Fruit fly (Drosophila melanogaster) whole organism, embryonic: ENCODE data around the gene Gorab.

Experiments used
- Antp ChIP-seq: fragments of 200-800 bp; sonication (Bioruptor generic); optimal IDR thresholded peaks from 3 replicates; lab custom pipeline; 2016; ENCODE audit warnings: missing biosample characterization, missing genetic modification characterization
- CG1024 ChIP-seq: fragments of 200-800 bp; sonication (Bioruptor generic); IDR thresholded peaks from 2 replicates; pipeline ENCODE4 v1.3.6; 2022; ENCODE audit warnings: missing biosample characterization, missing genetic modification characterization
- CG10462 ChIP-seq: fragments of 200-800 bp; sonication (Bioruptor generic); optimal IDR thresholded peaks from 2 replicates; lab custom pipeline; 2016; ENCODE audit warnings: missing biosample characterization, missing genetic modification characterization
- CG11093 ChIP-seq: fragments of 200-800 bp; sonication (Bioruptor generic); IDR thresholded peaks from 3 replicates; pipeline ENCODE4 v1.3.6; 2022; ENCODE audit warnings: missing biosample characterization, missing genetic modification characterization
- CG11247 ChIP-seq: fragments of 200-800 bp; sonication (Bioruptor generic); IDR thresholded peaks from 2 replicates; pipeline ENCODE4 v1.3.6; 2022; ENCODE audit warnings: missing biosample characterization, missing genetic modification characterization
- CG12769 ChIP-seq: fragments of 200-800 bp; sonication (Bioruptor generic); optimal IDR thresholded peaks from 2 replicates; lab custom pipeline; 2019; ENCODE audit warnings: missing biosample characterization, mild to moderate bottlenecking, missing genetic modification characterization, moderate library complexity
- CG13287 ChIP-seq: fragments of 200-800 bp; sonication (Bioruptor generic); IDR thresholded peaks from 2 replicates; pipeline ENCODE4 v1.3.6; 2022; ENCODE audit warnings: missing biosample characterization, missing genetic modification characterization; ENCODE audit not compliant: partially characterized antibody
- CG14441 ChIP-seq: fragments of 200-800 bp; sonication (Bioruptor generic); IDR thresholded peaks from 2 replicates; pipeline ENCODE4 v1.3.6; 2022; ENCODE audit warnings: missing biosample characterization, missing genetic modification characterization
- CG15696 ChIP-seq: fragments of 200-800 bp; sonication (Bioruptor generic); optimal IDR thresholded peaks from 2 replicates; lab custom pipeline; 2019; ENCODE audit warnings: missing biosample characterization, mild to moderate bottlenecking, missing genetic modification characterization, moderate library complexity
- CG17912 ChIP-seq: fragments of 200-800 bp; sonication (Bioruptor generic); optimal IDR thresholded peaks from 2 replicates; lab custom pipeline; 2018; ENCODE audit warnings: missing biosample characterization, mild to moderate bottlenecking, missing genetic modification characterization
- CG18619 ChIP-seq: fragments of 200-800 bp; sonication (Bioruptor generic); optimal IDR thresholded peaks from 3 replicates; lab custom pipeline; 2017; ENCODE audit warnings: missing biosample characterization, mild to moderate bottlenecking, missing genetic modification characterization
- CG3065 ChIP-seq: fragments of 200-800 bp; sonication (Bioruptor generic); optimal IDR thresholded peaks from 2 replicates; lab custom pipeline; 2016; ENCODE audit warnings: missing biosample characterization, missing genetic modification characterization
- CG4328 ChIP-seq: fragments of 200-800 bp; sonication (Bioruptor generic); optimal IDR thresholded peaks from 3 replicates; lab custom pipeline; 2017; ENCODE audit warnings: missing biosample characterization, missing genetic modification reagents, missing genetic modification characterization
- CG6654 ChIP-seq: fragments of 200-800 bp; sonication (Bioruptor generic); optimal IDR thresholded peaks from 2 replicates; lab custom pipeline; 2017; ENCODE audit warnings: missing biosample characterization, mild to moderate bottlenecking, missing genetic modification characterization
- Doc2 ChIP-seq: fragments of 200-800 bp; sonication (Bioruptor generic); IDR thresholded peaks from 2 replicates; pipeline ENCODE4 v1.3.6; 2022; ENCODE audit warnings: missing biosample characterization, missing genetic modification characterization
- Ets97D ChIP-seq: fragments of 200-800 bp; sonication (Bioruptor generic); optimal IDR thresholded peaks from 3 replicates; lab custom pipeline; 2016; ENCODE audit warnings: missing biosample characterization, missing genetic modification characterization
- Fer2 ChIP-seq: fragments of 200-800 bp; sonication (Bioruptor generic); optimal IDR thresholded peaks from 2 replicates; lab custom pipeline; 2018; ENCODE audit warnings: missing biosample characterization, mild to moderate bottlenecking, missing genetic modification characterization, moderate library complexity
- H15 ChIP-seq: fragments of 200-800 bp; sonication (Bioruptor generic); IDR thresholded peaks from 3 replicates; pipeline ENCODE4 v1.3.6; 2022; ENCODE audit warnings: missing biosample characterization, missing genetic modification characterization
- H2.0 ChIP-seq: fragments of 200-800 bp; sonication (Bioruptor generic); IDR thresholded peaks from 2 replicates; pipeline ENCODE4 v1.3.6; 2022; ENCODE audit warnings: missing biosample characterization, missing genetic modification characterization
- HLHmδ ChIP-seq: fragments of 200-800 bp; sonication (Bioruptor generic); optimal IDR thresholded peaks from 2 replicates; lab custom pipeline; 2018; ENCODE audit warnings: missing biosample characterization, mild to moderate bottlenecking, missing genetic modification characterization, moderate library complexity
- Hand ChIP-seq: fragments of 200-800 bp; sonication (Bioruptor generic); optimal IDR thresholded peaks from 2 replicates; lab custom pipeline; 2017; ENCODE audit warnings: mild to moderate bottlenecking, missing biosample characterization, missing genetic modification reagents, missing genetic modification characterization
- Lhr ChIP-seq: fragments of 200-800 bp; sonication (Bioruptor generic); optimal IDR thresholded peaks from 3 replicates; lab custom pipeline; 2017; ENCODE audit warnings: mild to moderate bottlenecking, missing biosample characterization, missing genetic modification reagents, missing genetic modification characterization
- MBD-R2 ChIP-seq: fragments of 200-800 bp; sonication (Bioruptor generic); IDR thresholded peaks from 2 replicates; pipeline ENCODE4 v1.3.6; 2022; ENCODE audit warnings: missing biosample characterization, missing genetic modification characterization
- NFAT ChIP-seq: fragments of 200-800 bp; sonication (Bioruptor generic); IDR thresholded peaks from 2 replicates; pipeline ENCODE4 v1.3.6; 2022; ENCODE audit warnings: missing biosample characterization, missing genetic modification characterization
- Nf-YC ChIP-seq: fragments of 200-800 bp; optimal IDR thresholded peaks from 3 replicates; lab custom pipeline; 2019; ENCODE audit warnings: missing biosample characterization, mild to moderate bottlenecking, missing genetic modification characterization, moderate library complexity
- Oaz ChIP-seq: fragments of 200-800 bp; sonication (Bioruptor generic); IDR thresholded peaks from 2 replicates; pipeline ENCODE4 v1.3.6; 2022; ENCODE audit warnings: missing biosample characterization, missing genetic modification characterization
- Poxn ChIP-seq: fragments of 200-800 bp; sonication (Bioruptor generic); IDR thresholded peaks from 2 replicates; pipeline ENCODE4 v1.3.6; 2022; ENCODE audit warnings: missing biosample characterization, missing genetic modification characterization
- Ptx1 ChIP-seq: fragments of 200-800 bp; sonication (Bioruptor generic); IDR thresholded peaks from 2 replicates; pipeline ENCODE4 v1.3.6; 2022; ENCODE audit warnings: missing biosample characterization, missing genetic modification characterization
- Six4 ChIP-seq: fragments of 200-800 bp; sonication (Bioruptor generic); optimal IDR thresholded peaks from 2 replicates; lab custom pipeline; 2016; ENCODE audit warnings: missing biosample characterization, missing genetic modification characterization
- TFAM ChIP-seq: fragments of 200-800 bp; sonication (Bioruptor generic); optimal IDR thresholded peaks from 2 replicates; lab custom pipeline; 2017; ENCODE audit warnings: missing biosample characterization, missing genetic modification characterization, inconsistent platforms
- Vsx1 ChIP-seq: fragments of 200-800 bp; sonication (Bioruptor generic); optimal IDR thresholded peaks from 2 replicates; lab custom pipeline; 2017; ENCODE audit warnings: missing biosample characterization, mild to moderate bottlenecking, missing genetic modification characterization, missing genetic modification reagents
- ab ChIP-seq: fragments of 200-800 bp; sonication (Bioruptor generic); optimal IDR thresholded peaks from 2 replicates; lab custom pipeline; 2016; ENCODE audit warnings: missing biosample characterization, missing genetic modification characterization
- amos ChIP-seq: fragments of 200-800 bp; sonication (Bioruptor generic); IDR thresholded peaks from 2 replicates; pipeline ENCODE4 v1.3.6; 2022; ENCODE audit warnings: missing biosample characterization, missing genetic modification characterization; ENCODE audit not compliant: partially characterized antibody
- cg ChIP-seq: fragments of 200-800 bp; sonication (Bioruptor generic); optimal IDR thresholded peaks from 3 replicates; lab custom pipeline; 2019; ENCODE audit warnings: missing biosample characterization, mild to moderate bottlenecking, missing genetic modification characterization, moderate library complexity
- chinmo ChIP-seq: fragments of 200-800 bp; sonication (Bioruptor generic); IDR thresholded peaks from 4 replicates; pipeline ENCODE4 v1.3.6; 2022; ENCODE audit warnings: missing biosample characterization, missing genetic modification characterization; ENCODE audit not compliant: partially characterized antibody
- fd3F ChIP-seq: fragments of 200-800 bp; sonication (Bioruptor generic); optimal IDR thresholded peaks from 2 replicates; lab custom pipeline; 2018; ENCODE audit warnings: missing biosample characterization, mild to moderate bottlenecking, missing genetic modification characterization, moderate library complexity
- fru ChIP-seq: fragments of >200 bp; optimal IDR thresholded peaks from 2 replicates; lab custom pipeline; 2017
- gt ChIP-seq: fragments of 200-800 bp; sonication (Bioruptor generic); IDR thresholded peaks from 2 replicates; pipeline ENCODE4 v1.3.6; 2022; ENCODE audit warnings: missing biosample characterization, missing genetic modification characterization
- ken ChIP-seq: fragments of 200-800 bp; sonication (Bioruptor generic); IDR thresholded peaks from 3 replicates; pipeline ENCODE4 v1.3.6; 2022; ENCODE audit warnings: missing biosample characterization, missing genetic modification characterization
- knrl ChIP-seq: fragments of 200-800 bp; sonication (Bioruptor generic); IDR thresholded peaks from 3 replicates; pipeline ENCODE4 v1.3.6; 2022; ENCODE audit warnings: missing biosample characterization, missing genetic modification characterization; ENCODE audit not compliant: partially characterized antibody
- mam ChIP-seq: fragments of 200-800 bp; sonication (Bioruptor generic); optimal IDR thresholded peaks from 3 replicates; lab custom pipeline; 2016; ENCODE audit warnings: missing biosample characterization, missing genetic modification characterization
- nmo ChIP-seq: fragments of 200-800 bp; sonication (Bioruptor generic); optimal IDR thresholded peaks from 2 replicates; lab custom pipeline; 2018; ENCODE audit warnings: missing biosample characterization, mild to moderate bottlenecking, missing genetic modification characterization, moderate library complexity
- pho ChIP-seq: fragments of 200-800 bp; sonication (Bioruptor generic); optimal IDR thresholded peaks from 2 replicates; lab custom pipeline; 2016; ENCODE audit warnings: missing biosample characterization, missing genetic modification characterization
- phol ChIP-seq: fragments of 200-800 bp; sonication (Bioruptor generic); optimal IDR thresholded peaks from 3 replicates; lab custom pipeline; 2018; ENCODE audit warnings: missing biosample characterization, mild to moderate bottlenecking, missing genetic modification characterization, moderate library complexity
- sd ChIP-seq: fragments of 200-800 bp; sonication (Bioruptor generic); optimal IDR thresholded peaks from 3 replicates; lab custom pipeline; 2018; ENCODE audit warnings: missing biosample characterization, mild to moderate bottlenecking, missing genetic modification characterization, moderate library complexity
- sens-2 ChIP-seq: fragments of 200-800 bp; sonication (Bioruptor generic); IDR thresholded peaks from 2 replicates; pipeline ENCODE4 v1.3.6; 2022; ENCODE audit warnings: missing biosample characterization, missing genetic modification characterization
- so ChIP-seq: fragments of 200-800 bp; sonication (Bioruptor generic); IDR thresholded peaks from 3 replicates; pipeline ENCODE4 v1.3.6; 2022; ENCODE audit warnings: missing biosample characterization, missing genetic modification characterization
- stc ChIP-seq: fragments of 200-800 bp; sonication (Bioruptor generic); IDR thresholded peaks from 2 replicates; pipeline ENCODE4 v1.3.6; 2022; ENCODE audit warnings: missing biosample characterization, missing genetic modification characterization
- tap ChIP-seq: fragments of 200-800 bp; optimal IDR thresholded peaks from 3 replicates; lab custom pipeline; 2019; ENCODE audit warnings: missing biosample characterization, mild to moderate bottlenecking, missing genetic modification characterization, moderate library complexity
- tgo ChIP-seq: fragments of 200-800 bp; sonication (Bioruptor generic); IDR thresholded peaks from 3 replicates; pipeline ENCODE4 v1.3.6; 2022; ENCODE audit warnings: missing biosample characterization, missing genetic modification characterization
- trem ChIP-seq: fragments of 200-800 bp; optimal IDR thresholded peaks from 3 replicates; lab custom pipeline; 2019; ENCODE audit warnings: missing biosample characterization, mild to moderate bottlenecking, missing genetic modification characterization, moderate library complexity

Gorab gene

dm6 chr3L:17428779-17429178 is at the start of gene Gorab (continued):
- TF ChIP-seq CG4328 (GFP tag; lab: Kevin White, UChicago) = peak; percentile 46
- peak; percentile 69 for TF ChIP-seq tap (tag; lab: Kevin White, UChicago)
- peak; percentile 7 for TF ChIP-seq Antp (GFP tag; lab: Kevin White, UChicago)
- peak; percentile 95 for TF ChIP-seq H2.0 (GFP tag; lab: Robert Waterston, UW)
- TF ChIP-seq mam (GFP tag; lab: Kevin White, UChicago) = peak; percentile 89
- no peak for TF ChIP-seq sd (tag; lab: Kevin White, UChicago)
- TF ChIP-seq pho = peak; percentile 79
- peak; percentile 40 for TF ChIP-seq CG17912
- peak; percentile 97 for TF ChIP-seq CG14441 (GFP tag; lab: Robert Waterston, UW)
- no peak for TF ChIP-seq fru
- peak; percentile 67 for TF ChIP-seq Nf-YC (tag; lab: Kevin White, UChicago)
- TF ChIP-seq NFAT (GFP tag; lab: Robert Waterston, UW) = peak; percentile 93
- TF ChIP-seq Ets97D (GFP tag; lab: Kevin White, UChicago) = peak; percentile 82
- TF ChIP-seq amos (GFP tag; lab: Robert Waterston, UW) = peak; percentile 54
- TF ChIP-seq knrl = peak; percentile 66
- TF ChIP-seq tgo (GFP tag; lab: Robert Waterston, UW) = peak; percentile 96
- 0 out of 4 replicates have a peak, but pooled peaks have one; percentile 5 for TF ChIP-seq chinmo
- TF ChIP-seq nmo (GFP tag; lab: Kevin White, UChicago) = peak; percentile 95
- TF ChIP-seq cg = peak; percentile 47
- peak; percentile 91 for TF ChIP-seq trem (tag; lab: Kevin White, UChicago)
- TF ChIP-seq gt (GFP tag; lab: Robert Waterston, UW) = peak; percentile 90
- peak; percentile 86 for TF ChIP-seq CG15696 (tag; lab: Kevin White, UChicago)
- peak; percentile 62 for TF ChIP-seq CG13287 (GFP tag; lab: Robert Waterston, UW)
- TF ChIP-seq Hand (GFP tag; lab: Kevin White, UChicago) = no peak
- TF ChIP-seq CG6654 (GFP tag; lab: Kevin White, UChicago) = peak; percentile 43
- TF ChIP-seq H15 (GFP tag; lab: Robert Waterston, UW) = peak; percentile 91
- TF ChIP-seq CG1024 = peak; percentile 89
- TF ChIP-seq fd3F (GFP tag; lab: Kevin White, UChicago) = peak; percentile 86
- no peak for TF ChIP-seq CG12769 (tag; lab: Kevin White, UChicago)
- TF ChIP-seq Fer2 (tag; lab: Kevin White, UChicago) = peak; percentile 79
- TF ChIP-seq MBD-R2 (GFP tag; lab: Robert Waterston, UW) = peak; percentile 91
- TF ChIP-seq CG11093 (GFP tag; lab: Robert Waterston, UW) = peak; percentile 92
- TF ChIP-seq Oaz (GFP tag; lab: Robert Waterston, UW) = peak; percentile 80
- no peak for TF ChIP-seq HLHmδ (GFP tag; lab: Kevin White, UChicago)
- TF ChIP-seq stc (GFP tag; lab: Robert Waterston, UW) = peak; percentile 90
- TF ChIP-seq CG11247 (GFP tag; lab: Robert Waterston, UW) = peak; percentile 93
- TF ChIP-seq Poxn (GFP tag; lab: Robert Waterston, UW) = peak; percentile 50; the same call in 1 of the 2 replicates
- peak; percentile 78 for TF ChIP-seq Six4 (GFP tag; lab: Kevin White, UChicago)
- peak; percentile 85 for TF ChIP-seq CG10462 (GFP tag; lab: Kevin White, UChicago)
- TF ChIP-seq Ptx1 (GFP tag; lab: Robert Waterston, UW) = peak; percentile 98
- TF ChIP-seq sens-2 (GFP tag; lab: Robert Waterston, UW) = peak; percentile 76
- peak; percentile 75; the same call in 1 of the 2 replicates for TF ChIP-seq Doc2 (GFP tag; lab: Robert Waterston, UW)
- peak; percentile 93 for TF ChIP-seq phol
- TF ChIP-seq so (GFP tag; lab: Robert Waterston, UW) = peak; percentile 85; the same call in 2 of the 3 replicates
- peak; percentile 74 for TF ChIP-seq CG18619 (GFP tag; lab: Kevin White, UChicago)
- no peak for TF ChIP-seq TFAM (GFP tag; lab: Kevin White, UChicago)
- peak; percentile 46 for TF ChIP-seq CG3065 (GFP tag; lab: Kevin White, UChicago)
- peak; percentile 87 for TF ChIP-seq ken (GFP tag; lab: Robert Waterston, UW)
- TF ChIP-seq Lhr (GFP tag; lab: Kevin White, UChicago) = peak; percentile 83
- peak; percentile 87 for TF ChIP-seq Vsx1
- TF ChIP-seq ab (GFP tag; lab: Kevin White, UChicago) = peak; percentile 58
